Fruit fly (Drosophila melanogaster): ENCODE measurements around the gene Hinfp.

The Hinfp gene

DNA sequence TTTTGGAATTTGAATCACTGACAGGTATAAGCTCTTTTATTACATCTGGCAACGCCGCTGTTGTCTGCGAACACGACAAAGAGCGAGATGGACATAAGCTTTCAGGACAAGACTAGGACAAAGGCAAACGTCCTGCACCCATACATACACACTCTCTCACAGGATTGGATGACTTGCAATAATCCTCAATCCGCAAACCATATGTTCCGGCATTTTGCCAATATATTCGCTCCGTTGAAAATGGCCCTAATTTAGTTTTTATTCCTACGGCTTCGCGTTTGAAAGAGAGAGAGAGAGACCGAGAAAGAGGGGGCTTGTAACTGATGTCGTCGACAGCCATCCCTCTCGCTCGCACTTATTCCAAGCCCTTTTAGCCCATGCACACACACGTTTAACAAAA, 28.9 kb downstream of the Hinfp start:
- TF ChIP-seq CG5204 (GFP tag; optimal IDR thresholded peaks at IDR 0.05) (no peak), CG14711 (tag; optimal IDR thresholded peaks at IDR 0.05) (peak; percentile 43), cic (GFP tag; optimal IDR thresholded peaks at IDR 0.05) (no peak), pad (GFP tag; optimal IDR thresholded peaks at IDR 0.05) (peak; percentile 53), kay (GFP tag; ENCODE audit: borderline replicate concordance) (no peak), Mnt (GFP tag; optimal IDR thresholded peaks at IDR 0.05) (peak; percentile 81)

DNA sequence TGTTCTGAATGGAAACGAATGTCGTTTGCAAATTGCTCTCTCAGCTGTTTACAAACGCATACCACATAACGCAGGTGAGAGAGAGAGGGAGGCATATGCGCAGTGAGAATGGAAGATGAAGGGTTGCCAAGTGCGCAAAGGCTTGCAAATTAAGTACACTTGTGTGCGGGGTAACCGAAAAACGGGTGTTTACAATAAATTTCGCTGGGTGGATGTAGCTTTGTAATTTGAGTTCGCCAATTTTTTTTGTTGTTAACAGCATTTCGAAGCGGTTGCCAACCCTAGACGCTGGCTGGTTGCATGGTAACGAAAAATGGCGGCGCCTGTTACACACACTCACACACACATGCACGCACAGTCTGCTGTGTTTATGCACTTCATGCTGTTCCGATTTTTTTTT, 29.6 kb downstream of the Hinfp start:
- TF ChIP-seq pad (GFP tag; optimal IDR thresholded peaks at IDR 0.05) (peak; percentile 87), ovo (GFP tag; optimal IDR thresholded peaks at IDR 0.05) (peak; percentile 94), CG5204 (GFP tag; optimal IDR thresholded peaks at IDR 0.05) (peak; percentile 85), cic (GFP tag; optimal IDR thresholded peaks at IDR 0.05) (peak; percentile 86), CG14711 (tag; optimal IDR thresholded peaks at IDR 0.05) (peak; percentile 100), Clk (GFP tag; optimal IDR thresholded peaks at IDR 0.05) (peak; percentile 89), CG7045 (GFP tag; optimal IDR thresholded peaks at IDR 0.05) (peak; percentile 88), Crg-1 (GFP tag; optimal IDR thresholded peaks at IDR 0.05) (peak; percentile 95), bab1 (GFP tag; optimal IDR thresholded peaks at IDR 0.05) (peak; percentile 98), CG11617 (GFP tag; optimal IDR thresholded peaks at IDR 0.05) (peak; percentile 93), Mnt (GFP tag; optimal IDR thresholded peaks at IDR 0.05) (peak; percentile 92), CG1620 (GFP tag; optimal IDR thresholded peaks at IDR 0.05) (peak; percentile 97), kay (GFP tag; ENCODE audit: borderline replicate concordance) (no peak), cnc (optimal IDR thresholded peaks at IDR 0.05) (peak in 1 of 2 experiments; percentile 10), Hr96 (GFP tag; optimal IDR thresholded peaks at IDR 0.05) (no peak), CG12768 (GFP tag; optimal IDR thresholded peaks at IDR 0.05) (peak; percentile 94), tj (GFP tag; optimal IDR thresholded peaks at IDR 0.05) (peak; percentile 94), CG33017 (tag; optimal IDR thresholded peaks at IDR 0.05) (peak; percentile 89), toe (GFP tag; optimal IDR thresholded peaks at IDR 0.05) (peak; percentile 86), CG7101 (tag; optimal IDR thresholded peaks at IDR 0.05) (peak; percentile 97)

DNA sequence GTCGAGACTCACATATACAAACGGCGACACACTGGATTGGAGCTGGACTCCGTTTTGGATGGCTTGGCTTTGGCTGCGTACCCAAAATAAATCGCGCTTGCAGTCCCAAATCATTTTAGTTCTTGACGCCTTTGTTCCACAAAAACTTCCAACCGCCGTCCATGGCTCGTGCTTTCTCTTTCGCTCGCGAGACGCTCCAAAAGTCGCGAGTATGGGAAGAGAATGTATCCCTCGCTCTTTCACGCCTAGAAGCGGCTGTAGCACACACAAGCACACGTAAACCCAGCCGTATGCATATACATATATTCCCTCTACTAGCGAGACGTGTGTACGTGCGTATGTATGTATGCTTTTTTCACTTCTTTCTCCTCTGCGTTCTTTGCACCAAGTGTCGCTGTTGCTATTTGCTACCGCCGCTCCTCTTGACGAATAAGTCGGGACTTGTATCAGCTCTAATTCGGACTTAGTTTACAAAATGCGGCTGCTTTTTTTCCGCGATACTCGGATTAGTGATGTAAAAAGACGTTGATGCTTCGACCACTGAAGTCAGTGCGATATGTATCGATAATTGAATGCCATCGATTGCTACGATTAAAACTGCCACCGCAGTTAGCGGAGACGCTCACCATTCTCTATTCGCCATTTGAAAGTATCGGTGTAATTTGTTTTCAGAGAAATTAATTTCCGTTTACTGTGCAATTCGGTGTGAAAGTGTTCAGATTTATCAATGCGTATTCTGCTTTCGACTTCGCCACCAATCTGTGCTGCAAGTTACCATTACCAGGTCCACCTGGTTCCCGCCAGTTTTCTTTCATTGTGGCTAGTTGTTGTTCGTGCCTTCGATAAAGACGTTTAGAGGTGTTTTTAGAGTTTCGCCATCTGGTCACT, 30.4 kb downstream of the Hinfp start, which contains the start of the genes Hmt4-20 and SkpA:
TSS of gene Hmt4-20 (minus strand) at position 542 of the 888 bp plus-strand sequence.
TSS of gene SkpA (plus strand) at position 623 of the 888 bp plus-strand sequence.
- TF ChIP-seq CG7045 (GFP tag; optimal IDR thresholded peaks at IDR 0.05) (no peak), CG1620 (GFP tag; optimal IDR thresholded peaks at IDR 0.05) (peak; percentile 19)

DNA sequence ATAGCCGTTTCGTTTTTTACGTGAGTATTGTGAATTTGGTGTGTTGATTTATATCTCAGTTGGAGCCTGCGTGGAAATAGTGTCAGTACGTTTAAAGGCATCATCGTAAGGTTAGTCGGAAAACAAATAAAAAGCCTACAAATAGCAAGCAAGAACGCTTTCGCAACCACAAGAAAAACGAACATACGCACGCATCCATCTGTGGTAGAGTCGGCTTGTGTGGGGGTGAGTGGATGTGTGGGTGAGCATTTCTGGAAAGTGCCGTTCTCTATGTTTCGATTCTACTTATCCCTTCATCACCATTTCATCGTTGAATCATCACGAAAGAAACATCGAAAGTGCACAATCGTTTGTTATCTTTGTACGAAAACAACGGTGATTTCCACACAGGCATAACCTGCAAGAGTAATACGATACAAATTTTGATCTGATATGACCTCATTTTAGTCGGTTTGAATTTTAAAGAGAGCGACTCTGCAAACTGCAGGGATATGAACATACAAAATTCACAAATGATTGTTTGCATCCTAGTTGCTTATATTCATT, 31.1 kb downstream of the Hinfp start:
- TF ChIP-seq bab1 (GFP tag; optimal IDR thresholded peaks at IDR 0.05) = peak; percentile 51
- peak; percentile 82 for TF ChIP-seq pad (GFP tag; optimal IDR thresholded peaks at IDR 0.05)
- no peak for TF ChIP-seq CG11617 (GFP tag; optimal IDR thresholded peaks at IDR 0.05)
- no peak for TF ChIP-seq Clk (GFP tag; optimal IDR thresholded peaks at IDR 0.05)
- TF ChIP-seq kay (GFP tag; ENCODE audit: borderline replicate concordance) = no peak
- peak; percentile 22 for TF ChIP-seq ovo (GFP tag; optimal IDR thresholded peaks at IDR 0.05)

DNA sequence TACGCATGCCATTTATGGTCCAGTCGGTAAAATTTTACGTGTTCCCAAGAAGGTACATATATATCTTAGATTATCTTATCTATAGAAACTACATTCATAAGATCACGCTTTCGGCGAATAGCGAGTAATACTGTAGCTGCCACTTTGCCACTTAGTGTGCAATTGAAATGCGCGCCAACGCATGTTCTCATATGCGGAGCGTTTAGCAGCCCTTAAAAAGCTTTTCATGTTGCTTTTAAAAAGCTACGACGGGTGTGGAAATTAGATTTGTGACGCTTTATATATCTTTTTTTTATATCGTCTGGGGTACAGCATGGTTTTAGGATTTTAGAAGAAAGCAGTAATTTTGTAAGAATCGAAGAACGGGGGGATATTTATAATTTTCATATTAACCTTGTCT, 32.7 kb downstream of the Hinfp start:
- no peak for TF ChIP-seq CG7045 (GFP tag; optimal IDR thresholded peaks at IDR 0.05)
- TF ChIP-seq CG1620 (GFP tag; optimal IDR thresholded peaks at IDR 0.05) = no peak
- TF ChIP-seq CG5204 (GFP tag; optimal IDR thresholded peaks at IDR 0.05) = no peak
- no peak for TF ChIP-seq cnc (optimal IDR thresholded peaks at IDR 0.05)
- TF ChIP-seq ovo (GFP tag; optimal IDR thresholded peaks at IDR 0.05) = no peak
- no peak for TF ChIP-seq CG11617 (GFP tag; optimal IDR thresholded peaks at IDR 0.05)
- TF ChIP-seq cic (GFP tag; optimal IDR thresholded peaks at IDR 0.05) = no peak
- peak; percentile 24 for TF ChIP-seq CG14711 (tag; optimal IDR thresholded peaks at IDR 0.05)
- peak; percentile 77 for TF ChIP-seq bab1 (GFP tag; optimal IDR thresholded peaks at IDR 0.05)
- no peak for TF ChIP-seq Clk (GFP tag; optimal IDR thresholded peaks at IDR 0.05)
